Worm (Caenorhabditis elegans) whole organism, early embryonic: ENCODE measurements around the gene B0365.9.

Experiments
- B0310.2 ChIP-seq: sonication (generic microtip); optimal IDR thresholded peaks from 2 replicates; lab custom pipeline; 2016; ENCODE audit warnings: mild to moderate bottlenecking, missing genetic modification characterization, missing compliant biosample characterization
- F13C5.2 ChIP-seq: sonication (generic microtip); optimal IDR thresholded peaks from 2 replicates; lab custom pipeline; 2017; ENCODE audit warnings: mild to moderate bottlenecking, missing genetic modification characterization, inconsistent platforms, missing compliant biosample characterization
- aly-1 ChIP-seq: sonication (generic microtip); optimal IDR thresholded peaks from 2 replicates; lab custom pipeline; 2016; ENCODE audit warnings: missing genetic modification characterization, missing compliant biosample characterization
- ama-1 ChIP-seq: fragments of 150-350 bp; optimal IDR thresholded peaks from 2 replicates; lab custom pipeline; 2014
- ceh-13 ChIP-seq: fragments of 200-800 bp; sonication (Bioruptor generic); optimal IDR thresholded peaks from 2 replicates; lab custom pipeline; 2018; ENCODE audit warnings: mild to moderate bottlenecking, missing genetic modification characterization, missing compliant biosample characterization
- ceh-36 ChIP-seq: sonication (generic microtip); optimal IDR thresholded peaks from 2 replicates; lab custom pipeline; 2016; ENCODE audit warnings: missing genetic modification characterization, inconsistent platforms, missing compliant biosample characterization
- ets-7 ChIP-seq: sonication (generic microtip); optimal IDR thresholded peaks from 2 replicates; lab custom pipeline; 2016; ENCODE audit warnings: missing genotype, missing genetic modification characterization, missing compliant biosample characterization
- flt-1 ChIP-seq: fragments of 200-800 bp; sonication (Bioruptor generic); IDR thresholded peaks from 2 replicates; pipeline ENCODE4 v1.3.6; 2022; ENCODE audit warnings: missing genetic modification characterization, missing compliant biosample characterization
- hmbx-1 ChIP-seq: sonication (generic microtip); optimal IDR thresholded peaks from 2 replicates; lab custom pipeline; 2016; ENCODE audit warnings: mild to moderate bottlenecking, missing genetic modification characterization, missing compliant biosample characterization
- hmg-4 ChIP-seq: fragments of 200-800 bp; sonication (Bioruptor generic); optimal IDR thresholded peaks from 2 replicates; lab custom pipeline; 2018; ENCODE audit warnings: mild to moderate bottlenecking, missing genetic modification characterization, missing compliant biosample characterization
- hnd-1 ChIP-seq: sonication (generic microtip); optimal IDR thresholded peaks from 2 replicates; lab custom pipeline; 2016; ENCODE audit warnings: missing genetic modification characterization, missing compliant biosample characterization
- pes-1 ChIP-seq: fragments of 200-800 bp; sonication (Bioruptor generic); IDR thresholded peaks from 2 replicates; pipeline ENCODE4 v1.3.6; 2022; ENCODE audit warnings: missing genetic modification reagents, missing genetic modification characterization, missing compliant biosample characterization
- scrt-1 ChIP-seq: fragments of 200-800 bp; sonication (Bioruptor generic); IDR thresholded peaks from 2 replicates; pipeline ENCODE4 v1.3.6; 2022; ENCODE audit warnings: missing genetic modification characterization, missing compliant biosample characterization
- sea-1 ChIP-seq: fragments of 200-800 bp; sonication (Bioruptor generic); conservative IDR thresholded peaks from 2 replicates; pipeline ENCODE4 v1.3.6; 2022; ENCODE audit warnings: missing genetic modification characterization, missing compliant biosample characterization
- tbx-11 ChIP-seq: fragments of 200-800 bp; sonication (Bioruptor generic); IDR thresholded peaks from 2 replicates; pipeline ENCODE4 v1.3.6; 2022; ENCODE audit warnings: missing genetic modification characterization, missing compliant biosample characterization
- tbx-37 ChIP-seq: fragments of 200-800 bp; sonication (Bioruptor generic); conservative IDR thresholded peaks from 2 replicates; pipeline ENCODE4 v1.3.6; 2022; ENCODE audit warnings: missing genetic modification reagents, missing genetic modification characterization, missing compliant biosample characterization
- tra-4 ChIP-seq: sonication (generic microtip); optimal IDR thresholded peaks from 2 replicates; lab custom pipeline; 2017; ENCODE audit warnings: missing genetic modification characterization, missing compliant biosample characterization

The B0365.9 gene

ce11 chrV:13082442-13083126, 50.8 kb downstream of the B0365.9 start, which contains the start of gene C34B4.2:
C34B4.2 (plus strand) TSS chrV:13083055.
- TF ChIP-seq ama-1 (lab: Kevin White, UChicago), result no peak
- TF ChIP-seq F13C5.2, result no peak
- no peak for TF ChIP-seq pes-1
- no peak for TF ChIP-seq hnd-1 (tag; lab: Kevin White, UChicago)
- TF ChIP-seq hmg-4 (GFP tag; lab: Kevin White, UChicago), result no peak
- no peak for TF ChIP-seq scrt-1 (GFP tag; lab: Robert Waterston, UW)
- no peak for TF ChIP-seq tra-4 (tag; lab: Kevin White, UChicago)
- TF ChIP-seq flt-1, result no peak
- no peak for TF ChIP-seq B0310.2
- TF ChIP-seq hmbx-1 (tag; lab: Kevin White, UChicago), result no peak
- TF ChIP-seq ets-7 (tag; lab: Kevin White, UChicago), result no peak
- no peak for TF ChIP-seq ceh-13
- no peak for TF ChIP-seq sea-1 (GFP tag; lab: Robert Waterston, UW)
- no peak for TF ChIP-seq tbx-37 (GFP tag; lab: Robert Waterston, UW)
- no peak for TF ChIP-seq aly-1 (tag; lab: Kevin White, UChicago)
- no peak for TF ChIP-seq ceh-36 (tag; lab: Kevin White, UChicago)
- no peak for TF ChIP-seq tbx-11
